Worm (Caenorhabditis elegans) whole organism, L4 larva: ENCODE results near the gene B0507.5.

Source experiments
- Y5F2A.4 ChIP-seq: fragments of 200-800 bp; sonication (Bioruptor generic); optimal IDR thresholded peaks from 2 replicates; lab custom pipeline; 2018; ENCODE audit warnings: mild to moderate bottlenecking, missing genetic modification characterization, missing compliant biosample characterization
- ama-1 ChIP-seq: fragments of 150-350 bp; optimal IDR thresholded peaks from 2 replicates; lab custom pipeline; 2014; ENCODE audit warnings: inconsistent platforms, mixed read lengths
- lsy-2 ChIP-seq, 2 experiments: fragments of 150-350 bp in 1 of 2; sonication (generic microtip) in 1 of 2; optimal IDR thresholded peaks; 2 replicates each; lab custom pipeline; 2014 to 2017; ENCODE audit warnings: missing biosample characterization in 2 of 2, missing genetic modification characterization in 2 of 2

ce11 chrV:8736369-8736768 is 17.1 kb upstream of the B0507.5 start, which contains the start of gene ZC196.3:
- TF ChIP-seq ama-1 (lab: Kevin White, UChicago) (no peak), Y5F2A.4 (no peak), lsy-2 (tag; optimal IDR thresholded peaks at IDR 0.05; lab: Kevin White, UChicago) (no peak)
